Worm (Caenorhabditis elegans): Measurements from ENCODE around the gene daf-22.
A peak's percentile ranks its signal among the peaks of the same experiment; 100 is the strongest.

Gene daf-22

DNA sequence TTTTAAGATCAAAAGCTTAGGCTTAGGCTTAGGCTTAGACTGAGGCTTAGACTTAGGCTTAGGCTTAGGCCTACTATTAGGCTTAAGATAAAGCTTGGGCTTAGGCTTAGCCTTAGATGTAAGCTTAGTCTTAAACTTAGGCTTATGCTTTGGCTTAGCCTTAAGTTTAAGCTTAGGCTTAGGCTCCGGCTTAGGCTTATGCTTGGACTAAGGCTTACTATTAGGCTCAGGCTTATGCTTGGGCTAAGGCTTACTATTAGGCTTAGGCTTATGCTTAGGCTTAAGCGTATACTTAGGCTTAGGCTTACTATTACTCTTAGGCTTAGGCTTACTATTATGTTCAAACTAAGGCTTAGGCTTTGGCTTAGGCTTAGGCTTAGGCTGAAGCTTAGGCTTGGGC is 11.2 kb upstream of the daf-22 start:
- TF ChIP-seq cey-2 (tag; optimal IDR thresholded peaks at IDR 0.05; ENCODE audit: borderline replicate concordance, insufficient read depth) (no peak), lim-7 (GFP tag; IDR thresholded peaks at IDR 0.05) (0 out of 2 replicates have a peak, but pooled peaks have one; percentile 32)

DNA sequence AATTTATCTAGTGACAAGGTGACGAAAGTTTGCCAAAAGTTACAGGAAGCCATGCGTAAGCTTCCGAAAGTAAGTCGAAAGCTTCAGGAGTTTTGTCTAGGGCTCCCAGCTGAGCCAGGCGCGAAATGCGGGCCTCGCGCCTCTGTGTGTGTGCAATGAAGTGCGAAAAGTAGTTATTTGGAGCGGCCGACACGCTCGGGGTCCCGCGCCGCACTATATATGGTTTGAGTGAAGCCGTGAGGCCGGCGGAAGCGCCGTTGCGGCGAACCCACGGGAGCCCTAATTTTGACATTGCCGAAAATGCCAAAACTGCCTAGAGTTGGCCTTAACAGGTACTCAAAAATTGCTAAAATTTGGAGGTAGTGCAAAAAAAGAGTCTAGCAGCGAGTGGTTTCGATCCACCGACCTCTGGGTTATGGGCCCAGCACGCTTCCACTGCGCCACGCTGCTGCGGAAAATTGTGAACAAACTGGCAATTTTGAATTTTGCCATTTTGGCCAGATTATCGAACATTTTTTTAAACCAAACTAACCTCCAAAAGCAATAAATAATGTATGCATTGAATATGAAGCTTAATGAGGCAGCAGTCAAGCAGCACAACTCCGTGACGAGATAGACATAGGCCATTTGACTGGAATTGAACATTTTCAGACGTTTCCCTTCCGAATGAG is 9.8 kb upstream of the daf-22 start:
- TF ChIP-seq nhr-41 (GFP tag; IDR thresholded peaks at IDR 0.05) = no peak
- peak; percentile 62 for TF ChIP-seq set-16 (GFP tag; IDR thresholded peaks at IDR 0.05)
- TF ChIP-seq snpc-1.2 (GFP tag; IDR thresholded peaks at IDR 0.05) = no peak
- TF ChIP-seq ctbp-1 (GFP tag; IDR thresholded peaks at IDR 0.05) = no peak
- no peak for TF ChIP-seq tra-1 (GFP tag; IDR thresholded peaks at IDR 0.05)
- TF ChIP-seq spr-1 (tag; optimal IDR thresholded peaks at IDR 0.05) = no peak
- no peak for TF ChIP-seq egl-27 (tag; optimal IDR thresholded peaks at IDR 0.05)
- TF ChIP-seq F49E8.2 (tag; optimal IDR thresholded peaks at IDR 0.05; ENCODE audit: borderline replicate concordance) = no peak
- no peak for TF ChIP-seq mdt-29 (GFP tag; IDR thresholded peaks at IDR 0.05)
- TF ChIP-seq pqm-1 (tag; optimal IDR thresholded peaks at IDR 0.05) = no peak
- TF ChIP-seq nhr-11 (tag; optimal IDR thresholded peaks at IDR 0.05) = no peak
- no peak for TF ChIP-seq mxl-3 (GFP tag; optimal IDR thresholded peaks at IDR 0.05)
- no peak for TF ChIP-seq attf-4 (tag; optimal IDR thresholded peaks at IDR 0.05)
- no peak for TF ChIP-seq madf-5 (GFP tag; IDR thresholded peaks at IDR 0.05)
- no peak for TF ChIP-seq php-3 (GFP tag; IDR thresholded peaks at IDR 0.05)
- no peak for TF ChIP-seq F37D6.2 (tag; optimal IDR thresholded peaks at IDR 0.05)
- TF ChIP-seq zfp-3 (GFP tag; conservative IDR thresholded peaks at IDR 0.05) = no peak
- no peak for TF ChIP-seq D1046.2 (GFP tag; IDR thresholded peaks at IDR 0.05)
- TF ChIP-seq dpl-1 (GFP tag; optimal IDR thresholded peaks at IDR 0.05) = no peak
- TF ChIP-seq daf-8 (GFP tag; IDR thresholded peaks at IDR 0.05) = no peak
- no peak for TF ChIP-seq lsy-2 (tag; optimal IDR thresholded peaks at IDR 0.05)
- no peak for TF ChIP-seq hlh-30 (tag; optimal IDR thresholded peaks at IDR 0.05; ENCODE audit: insufficient read depth)
- TF ChIP-seq mes-2 (tag; optimal IDR thresholded peaks at IDR 0.05; ENCODE audit: poor library complexity, severe bottlenecking) = no peak
- TF ChIP-seq ceh-28 (tag; optimal IDR thresholded peaks at IDR 0.05) = no peak
- no peak for TF ChIP-seq hlh-11 (tag; optimal IDR thresholded peaks at IDR 0.05)
- no peak for TF ChIP-seq F26F4.8 (GFP tag; conservative IDR thresholded peaks at IDR 0.05)
- TF ChIP-seq pha-4 (GFP tag; IDR thresholded peaks at IDR 0.05) = peak; percentile 18; the same call in 1 of the 2 replicates
- no peak for TF ChIP-seq pha-4 (tag; optimal IDR thresholded peaks at IDR 0.05)
- no peak for TF ChIP-seq ceh-82 (tag; optimal IDR thresholded peaks at IDR 0.05)
- no peak for TF ChIP-seq Y105C5A.15 (GFP tag; IDR thresholded peaks at IDR 0.05)
- 0 out of 2 replicates have a peak, but pooled peaks have one; percentile 47 for TF ChIP-seq dmd-8 (GFP tag; IDR thresholded peaks at IDR 0.05)
- no peak for TF ChIP-seq ZK337.2 (GFP tag; IDR thresholded peaks at IDR 0.05)
- TF ChIP-seq fos-1 (tag; optimal IDR thresholded peaks at IDR 0.05) = no peak
- no peak for TF ChIP-seq skn-1 (tag; optimal IDR thresholded peaks at IDR 0.05)
- TF ChIP-seq sdz-12 (GFP tag; optimal IDR thresholded peaks at IDR 0.05) = no peak
- no peak for TF ChIP-seq nhr-237 (tag; optimal IDR thresholded peaks at IDR 0.05)
- no peak for TF ChIP-seq daf-12 (tag; optimal IDR thresholded peaks at IDR 0.05)
- TF ChIP-seq nhr-48 (tag; optimal IDR thresholded peaks at IDR 0.05) = no peak
- TF ChIP-seq zip-2 (tag; optimal IDR thresholded peaks at IDR 0.05) = no peak
- no peak for TF ChIP-seq lin-29 (GFP tag; IDR thresholded peaks at IDR 0.05)
- TF ChIP-seq lim-7 (GFP tag; IDR thresholded peaks at IDR 0.05) = peak; percentile 63; the same call in 1 of the 2 replicates
- no peak for TF ChIP-seq nhr-102 (tag; optimal IDR thresholded peaks at IDR 0.05)
- no peak for TF ChIP-seq hif-1 (tag; optimal IDR thresholded peaks at IDR 0.05)
- no peak for TF ChIP-seq lin-39 (tag; optimal IDR thresholded peaks at IDR 0.05)
- TF ChIP-seq vab-7 (GFP tag; IDR thresholded peaks at IDR 0.05) = peak; percentile 42; the same call in 1 of the 2 replicates
- TF ChIP-seq nhr-77 (tag; optimal IDR thresholded peaks at IDR 0.05) = no peak
- no peak for TF ChIP-seq nhr-25 (tag; optimal IDR thresholded peaks at IDR 0.05; ENCODE audit: borderline replicate concordance, insufficient read depth)

Data from whole organism, L4 larva.